Worm (Caenorhabditis elegans): ENCODE measurements around the gene srbc-49.

srbc-49 gene

ce11 chrV:15824866-15825265, 3.4 kb downstream of the srbc-49 start, which contains the start of gene srbc-50:
Gene srbc-50, minus strand, starts transcription at chrV:15824966.
- TF ChIP-seq ZK546.5 (tag; optimal IDR thresholded peaks at IDR 0.05) = no peak
- no peak for TF ChIP-seq mbf-1 (tag; optimal IDR thresholded peaks at IDR 0.05)
- no peak for TF ChIP-seq nhr-11 (tag; optimal IDR thresholded peaks at IDR 0.05)
- no peak for TF ChIP-seq snpc-4 (tag; optimal IDR thresholded peaks at IDR 0.05)
- no peak for TF ChIP-seq nhr-129 (tag; optimal IDR thresholded peaks at IDR 0.05)
- TF ChIP-seq crh-2 (tag; optimal IDR thresholded peaks at IDR 0.05) = no peak
- TF ChIP-seq ceh-82 (tag; optimal IDR thresholded peaks at IDR 0.05) = no peak
- no peak for TF ChIP-seq peb-1 (tag; optimal IDR thresholded peaks at IDR 0.05)
- no peak for TF ChIP-seq gmeb-1 (tag; optimal IDR thresholded peaks at IDR 0.05)
- no peak for TF ChIP-seq mdl-1 (tag; optimal IDR thresholded peaks at IDR 0.05)
- no peak for TF ChIP-seq nhr-237 (tag; optimal IDR thresholded peaks at IDR 0.05)
- TF ChIP-seq C34F6.9 (tag; optimal IDR thresholded peaks at IDR 0.05) = no peak
- TF ChIP-seq unc-39 (tag; optimal IDR thresholded peaks at IDR 0.05) = no peak

ce11 chrV:15826110-15826509, 4.6 kb downstream of the srbc-49 start, which contains the start of gene srbc-51:
Gene srbc-51, plus strand, starts transcription at chrV:15826410.
- no peak for TF ChIP-seq ama-1 (optimal IDR thresholded peaks at IDR 0.05)
- no peak for TF ChIP-seq lin-13 (GFP tag; optimal IDR thresholded peaks at IDR 0.05)
- TF ChIP-seq zag-1 (tag; optimal IDR thresholded peaks at IDR 0.05) = no peak

- TF ChIP-seq sma-9 (GFP tag; optimal IDR thresholded peaks at IDR 0.05) (no peak), sma-9 (tag; optimal IDR thresholded peaks at IDR 0.05) (no peak), blmp-1 (tag; optimal IDR thresholded peaks at IDR 0.05; ENCODE audit: insufficient read depth) (no peak), mdl-1 (tag; optimal IDR thresholded peaks at IDR 0.05) (no peak), lin-39 (tag; optimal IDR thresholded peaks at IDR 0.05) (no peak), nhr-23 (tag; optimal IDR thresholded peaks at IDR 0.05) (no peak), ama-1 (optimal IDR thresholded peaks at IDR 0.05) (no peak), elt-1 (tag; optimal IDR thresholded peaks at IDR 0.05) (no peak), nhr-129 (tag; optimal IDR thresholded peaks at IDR 0.05) (no peak), lin-13 (GFP tag; optimal IDR thresholded peaks at IDR 0.05) (no peak), ceh-16 (tag; optimal IDR thresholded peaks at IDR 0.05) (no peak), sma-3 (GFP tag; optimal IDR thresholded peaks at IDR 0.05) (no peak), nhr-10 (tag; optimal IDR thresholded peaks at IDR 0.05) (no peak), nhr-11 (tag; optimal IDR thresholded peaks at IDR 0.05) (no peak), ZK546.5 (tag; optimal IDR thresholded peaks at IDR 0.05) (no peak), zag-1 (tag; optimal IDR thresholded peaks at IDR 0.05) (no peak), R02D3.7 (tag; optimal IDR thresholded peaks at IDR 0.05) (no peak), unc-55 (GFP tag; optimal IDR thresholded peaks at IDR 0.05) (no peak)
These were observed 8.4 kb downstream of the srbc-49 start, which contains the start of gene srbc-55 for ce11 chrV:15829907-15830306. Gene srbc-55, minus strand, starts transcription at chrV:15830007.

DNA sequence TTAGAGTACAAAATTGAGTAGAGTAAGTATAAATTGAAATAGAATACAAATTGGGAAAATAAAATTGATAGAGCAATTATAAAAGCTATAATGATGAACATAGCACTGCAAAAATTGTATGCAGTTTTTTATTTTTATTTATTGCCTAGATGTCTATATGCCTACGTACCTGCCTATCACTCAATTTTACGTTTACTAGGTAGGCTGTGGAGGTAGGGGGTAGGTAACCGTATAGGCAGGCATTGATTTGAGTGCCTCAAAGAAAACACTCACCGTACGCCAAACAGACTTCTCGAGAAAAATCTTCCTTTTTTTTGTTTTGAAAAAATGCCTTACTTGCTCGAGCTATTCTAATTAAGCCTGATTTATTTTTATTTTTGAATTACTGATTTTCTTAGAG, 10.1 kb downstream of the srbc-49 start, which contains the start of gene srbc-56:
TSS of gene srbc-56 (minus strand) at position 101 of the 400 bp plus-strand sequence.
- no peak for TF ChIP-seq alr-1 (tag; optimal IDR thresholded peaks at IDR 0.05)
- TF ChIP-seq nhr-10 (tag; optimal IDR thresholded peaks at IDR 0.05) = no peak
- no peak for TF ChIP-seq lin-13 (GFP tag; optimal IDR thresholded peaks at IDR 0.05)
- no peak for TF ChIP-seq R02D3.7 (tag; optimal IDR thresholded peaks at IDR 0.05)
- no peak for TF ChIP-seq ceh-82 (tag; optimal IDR thresholded peaks at IDR 0.05)
- no peak for TF ChIP-seq lsy-2 (tag; optimal IDR thresholded peaks at IDR 0.05)
- TF ChIP-seq nhr-129 (tag; optimal IDR thresholded peaks at IDR 0.05) = no peak

DNA sequence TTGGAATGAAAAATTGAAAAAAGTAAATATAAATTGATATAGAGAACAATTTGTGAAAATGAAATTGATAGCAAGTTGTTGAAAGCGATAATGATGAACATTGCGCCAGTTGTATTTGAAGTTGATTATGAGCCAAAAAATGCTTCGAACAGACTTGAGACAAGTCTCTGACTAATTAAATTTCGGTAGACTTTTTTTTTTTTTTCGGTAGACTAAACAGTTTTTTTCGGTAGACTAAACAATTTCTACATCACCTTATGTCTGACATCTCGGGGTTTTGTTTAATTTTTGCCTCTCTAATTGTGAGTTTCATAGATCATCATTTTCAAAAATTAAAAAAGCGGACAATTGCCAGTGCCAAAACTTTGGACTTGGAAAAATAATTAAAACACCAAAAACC, 12.1 kb downstream of the srbc-49 start, which contains the start of gene srbc-54:
TSS of gene srbc-54 (minus strand) at position 101 of the 400 bp plus-strand sequence.
- TF ChIP-seq nhr-237 (tag; optimal IDR thresholded peaks at IDR 0.05) (no peak), lsy-2 (tag; optimal IDR thresholded peaks at IDR 0.05) (no peak), nhr-77 (tag; optimal IDR thresholded peaks at IDR 0.05) (no peak), sem-4 (tag; optimal IDR thresholded peaks at IDR 0.05) (no peak), ceh-82 (tag; optimal IDR thresholded peaks at IDR 0.05) (no peak), mab-5 (tag; optimal IDR thresholded peaks at IDR 0.05) (no peak), crh-2 (tag; optimal IDR thresholded peaks at IDR 0.05) (no peak), ZK546.5 (tag; optimal IDR thresholded peaks at IDR 0.05) (no peak), lin-39 (tag; optimal IDR thresholded peaks at IDR 0.05) (no peak), sma-9 (GFP tag; optimal IDR thresholded peaks at IDR 0.05) (no peak), sma-9 (tag; optimal IDR thresholded peaks at IDR 0.05) (no peak), alr-1 (tag; optimal IDR thresholded peaks at IDR 0.05) (no peak), sma-3 (GFP tag; optimal IDR thresholded peaks at IDR 0.05) (no peak)

ce11 chrV:15841095-15841494, 19.6 kb downstream of the srbc-49 start, which contains the start of gene srh-149:
Gene srh-149, minus strand, starts transcription at chrV:15841195.
- no peak for TF ChIP-seq ceh-82 (tag; optimal IDR thresholded peaks at IDR 0.05)

Data from whole organism, L2 larva.